Worm (Caenorhabditis elegans): ENCODE measurements around the gene ttr-15.

DNA sequence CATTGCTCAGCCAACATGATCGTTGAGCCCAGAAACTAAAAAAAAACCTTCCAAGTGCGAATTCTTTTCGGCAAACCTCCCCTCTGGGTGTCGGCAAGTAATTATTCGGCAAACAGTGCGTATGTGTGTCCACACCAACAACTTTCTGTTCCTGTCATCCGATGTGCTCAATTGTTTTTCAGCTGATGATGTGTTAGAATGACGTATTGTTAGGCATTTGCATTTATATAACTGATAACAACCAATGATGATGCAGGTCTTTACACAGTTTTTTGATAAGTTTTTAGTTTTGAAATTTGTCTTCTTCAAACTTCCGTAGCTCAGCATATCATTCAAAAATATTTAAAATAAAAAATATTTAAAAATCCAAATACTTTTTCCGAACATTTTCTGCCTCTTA is 41.3 kb downstream of the ttr-15 start:
- TF ChIP-seq ceh-39 (tag; optimal IDR thresholded peaks at IDR 0.05) (no peak), mep-1 (tag; optimal IDR thresholded peaks at IDR 0.05) (no peak), nhr-237 (tag; optimal IDR thresholded peaks at IDR 0.05) (no peak), cnd-1 (tag; optimal IDR thresholded peaks at IDR 0.05) (no peak), bed-3 (GFP tag; optimal IDR thresholded peaks at IDR 0.05) (no peak), zip-8 (tag; optimal IDR thresholded peaks at IDR 0.05) (no peak), nhr-12 (tag; optimal IDR thresholded peaks at IDR 0.05) (no peak)
